Fruit fly (Drosophila melanogaster) whole organism, embryonic: ENCODE data around the gene CG46304.

ENCODE experiments used
- Asciz ChIP-seq: fragments of 200-800 bp; sonication (Bioruptor generic); optimal IDR thresholded peaks from 2 replicates; lab custom pipeline; 2017; ENCODE audit warnings: missing biosample characterization, mild to moderate bottlenecking, missing genetic modification characterization, missing genetic modification reagents
- CG11093 ChIP-seq: fragments of 200-800 bp; sonication (Bioruptor generic); IDR thresholded peaks from 3 replicates; pipeline ENCODE4 v1.3.6; 2022; ENCODE audit warnings: missing biosample characterization, missing genetic modification characterization
- CG12155 ChIP-seq: fragments of 200-800 bp; sonication (Bioruptor generic); optimal IDR thresholded peaks from 3 replicates; lab custom pipeline; 2016; ENCODE audit warnings: missing biosample characterization, missing genetic modification characterization
- CG1233 ChIP-seq: fragments of 200-800 bp; sonication (Bioruptor generic); optimal IDR thresholded peaks from 4 replicates; lab custom pipeline; 2018; ENCODE audit warnings: missing biosample characterization, mild to moderate bottlenecking, missing genetic modification characterization
- CG12744 ChIP-seq: fragments of 200-800 bp; sonication (Bioruptor generic); optimal IDR thresholded peaks from 2 replicates; lab custom pipeline; 2016; ENCODE audit warnings: missing biosample characterization, missing genetic modification characterization
- CG13123 ChIP-seq: fragments of 200-800 bp; sonication (Bioruptor generic); optimal IDR thresholded peaks from 2 replicates; lab custom pipeline; 2016; ENCODE audit warnings: missing biosample characterization, missing genetic modification characterization
- CG14050 ChIP-seq: fragments of 200-800 bp; sonication (Bioruptor generic); IDR thresholded peaks from 3 replicates; pipeline ENCODE4 v1.3.6; 2022; ENCODE audit warnings: missing biosample characterization, missing genetic modification characterization
- CG14710 ChIP-seq: fragments of 200-800 bp; sonication (Bioruptor generic); optimal IDR thresholded peaks from 3 replicates; lab custom pipeline; 2019; ENCODE audit warnings: missing biosample characterization, mild to moderate bottlenecking, missing genetic modification characterization, moderate library complexity
- CG17612 ChIP-seq: fragments of 200-800 bp; sonication (Bioruptor generic); IDR thresholded peaks from 2 replicates; pipeline ENCODE4 v1.3.6; 2022; ENCODE audit warnings: missing biosample characterization, missing genetic modification characterization
- CG17802 ChIP-seq: fragments of 200-800 bp; sonication (Bioruptor generic); optimal IDR thresholded peaks from 2 replicates; lab custom pipeline; 2018; ENCODE audit warnings: missing biosample characterization, mild to moderate bottlenecking, missing genetic modification characterization, moderate library complexity
- CG17829 ChIP-seq: fragments of 200-800 bp; optimal IDR thresholded peaks from 2 replicates; lab custom pipeline; 2019; ENCODE audit warnings: missing biosample characterization, mild to moderate bottlenecking, missing genetic modification characterization, moderate library complexity
- CG34376 ChIP-seq: fragments of 200-800 bp; sonication (Bioruptor generic); optimal IDR thresholded peaks from 2 replicates; lab custom pipeline; 2018; ENCODE audit warnings: missing biosample characterization, mild to moderate bottlenecking, missing genetic modification characterization
- CG4820 ChIP-seq: fragments of 200-800 bp; sonication (Bioruptor generic); optimal IDR thresholded peaks from 3 replicates; lab custom pipeline; 2016; ENCODE audit warnings: missing biosample characterization, missing genetic modification characterization
- CG5953 ChIP-seq: fragments of 200-800 bp; sonication (Bioruptor generic); IDR thresholded peaks from 2 replicates; pipeline ENCODE4 v1.3.6; 2022; ENCODE audit warnings: missing biosample characterization, missing genetic modification characterization
- CG7271 ChIP-seq: fragments of 200-800 bp; sonication (Bioruptor generic); optimal IDR thresholded peaks from 2 replicates; lab custom pipeline; 2018; ENCODE audit warnings: missing biosample characterization, mild to moderate bottlenecking, missing genetic modification characterization, moderate library complexity
- CG7745 ChIP-seq: fragments of 200-800 bp; sonication (Bioruptor generic); optimal IDR thresholded peaks from 2 replicates; lab custom pipeline; 2018; ENCODE audit warnings: missing biosample characterization, mild to moderate bottlenecking, missing genetic modification characterization, moderate library complexity
- CG9817 ChIP-seq: fragments of 200-800 bp; sonication (Bioruptor generic); optimal IDR thresholded peaks from 2 replicates; lab custom pipeline; 2018; ENCODE audit warnings: missing biosample characterization, mild to moderate bottlenecking, missing genetic modification characterization, moderate library complexity
- Camta ChIP-seq: fragments of 200-800 bp; sonication (Bioruptor generic); optimal IDR thresholded peaks from 2 replicates; lab custom pipeline; 2016; ENCODE audit warnings: missing biosample characterization, missing genetic modification characterization
- D19A ChIP-seq: fragments of 200-800 bp; optimal IDR thresholded peaks from 3 replicates; lab custom pipeline; 2019; ENCODE audit warnings: missing biosample characterization, mild to moderate bottlenecking, missing genetic modification characterization, moderate library complexity
- Dp ChIP-seq: fragments of 200-800 bp; sonication (Bioruptor generic); optimal IDR thresholded peaks from 2 replicates; lab custom pipeline; 2018; ENCODE audit warnings: missing biosample characterization, mild to moderate bottlenecking, missing genetic modification characterization, moderate library complexity
- ERR ChIP-seq: fragments of 200-800 bp; sonication (Bioruptor generic); optimal IDR thresholded peaks from 2 replicates; lab custom pipeline; 2016; ENCODE audit warnings: missing biosample characterization, missing genetic modification characterization
- Ets65A ChIP-seq: fragments of 200-800 bp; sonication (Bioruptor generic); peaks from one replicate; lab custom pipeline; 2016; ENCODE audit warnings: missing biosample characterization, missing genetic modification characterization
- HHEX ChIP-seq: fragments of 200-800 bp; sonication (Bioruptor generic); optimal IDR thresholded peaks from 3 replicates; lab custom pipeline; 2017; ENCODE audit warnings: missing biosample characterization, mild to moderate bottlenecking, missing genetic modification characterization, missing genetic modification reagents
- Pdp1 ChIP-seq, 2 experiments: fragments of 200-800 bp; sonication (Bioruptor generic); optimal IDR thresholded peaks; 3 replicates each; lab custom pipeline; 2016; ENCODE audit warnings: missing biosample characterization in 2 of 2, missing genetic modification characterization in 2 of 2, mild to moderate bottlenecking in 1 of 2, moderate library complexity in 1 of 2
- Side ChIP-seq: fragments of 200-800 bp; sonication (Bioruptor generic); optimal IDR thresholded peaks from 2 replicates; lab custom pipeline; 2016; ENCODE audit warnings: missing biosample characterization, missing genetic modification characterization
- Sox100B ChIP-seq: fragments of 200-800 bp; sonication (Bioruptor generic); optimal IDR thresholded peaks from 3 replicates; lab custom pipeline; 2018; ENCODE audit warnings: missing biosample characterization, mild to moderate bottlenecking, missing genetic modification characterization
- Stat92E ChIP-seq, 3 experiments: fragments of >200 bp in 2 of 3; fragments of 200-800 bp in 1 of 3; sonication (Bioruptor generic) in 1 of 3; optimal IDR thresholded peaks; 2 replicates each; lab custom pipeline; 2017 to 2019; ENCODE audit warnings: missing biosample characterization in 3 of 3, missing genetic modification characterization in 3 of 3, mild to moderate bottlenecking in 1 of 3, moderate library complexity in 1 of 3
- Trl ChIP-seq, 3 experiments: fragments of >200 bp in 2 of 3; fragments of 200-800 bp in 1 of 3; sonication (Bioruptor generic) in 1 of 3; optimal IDR thresholded peaks; 2 replicates in 1 of 3; 3 replicates in 2 of 3; lab custom pipeline; 2016 to 2017; ENCODE audit warnings: missing biosample characterization in 1 of 3, missing genetic modification characterization in 1 of 3
- Usf ChIP-seq: fragments of 200-800 bp; sonication (Bioruptor generic); optimal IDR thresholded peaks from 2 replicates; lab custom pipeline; 2017; ENCODE audit warnings: missing genotype, missing biosample characterization, missing genetic modification characterization
- Xrp1 ChIP-seq: fragments of 200-800 bp; sonication (Bioruptor generic); IDR thresholded peaks from 2 replicates; pipeline ENCODE4 v1.3.6; 2022; ENCODE audit warnings: missing biosample characterization, missing genetic modification characterization
- ase ChIP-seq: fragments of 200-800 bp; sonication (Bioruptor generic); IDR thresholded peaks from 3 replicates; pipeline ENCODE4 v1.3.6; 2022; ENCODE audit warnings: missing biosample characterization, missing genetic modification characterization
- cad ChIP-seq: fragments of >200 bp; optimal IDR thresholded peaks from 2 replicates; lab custom pipeline; 2017; ENCODE audit warnings: missing biosample characterization, missing genetic modification characterization
- chif ChIP-seq, 2 experiments: fragments of 200-800 bp; sonication (Bioruptor generic); optimal IDR thresholded peaks; 3 replicates each; lab custom pipeline; 2016; ENCODE audit warnings: missing biosample characterization in 2 of 2, missing genetic modification characterization in 2 of 2
- disco-r ChIP-seq: fragments of 200-800 bp; sonication (Bioruptor generic); optimal IDR thresholded peaks from 2 replicates; lab custom pipeline; 2016; ENCODE audit warnings: missing biosample characterization, missing genetic modification characterization
- dpn ChIP-seq, 2 experiments: fragments of 200-800 bp; sonication (Bioruptor generic); optimal IDR thresholded peaks; 3 replicates each; lab custom pipeline; 2016; ENCODE audit warnings: missing biosample characterization in 2 of 2, missing genetic modification characterization in 2 of 2
- en ChIP-seq: fragments of 200-800 bp; sonication (Bioruptor generic); optimal IDR thresholded peaks from 2 replicates; lab custom pipeline; 2016; ENCODE audit warnings: missing biosample characterization, missing genetic modification characterization
- esg ChIP-seq: fragments of 200-800 bp; sonication (Bioruptor generic); conservative IDR thresholded peaks from 2 replicates; pipeline ENCODE4 v1.3.6; 2022; ENCODE audit warnings: missing biosample characterization, missing genetic modification characterization
- eve ChIP-seq, 2 experiments: fragments of >200 bp; optimal IDR thresholded peaks; 2 replicates each; lab custom pipeline; 2017; ENCODE audit warnings: missing biosample characterization in 2 of 2, missing genetic modification characterization in 2 of 2
- ewg ChIP-seq: fragments of 200-800 bp; sonication (Bioruptor generic); optimal IDR thresholded peaks from 3 replicates; lab custom pipeline; 2017; ENCODE audit warnings: mild to moderate bottlenecking, missing biosample characterization, missing genetic modification reagents, missing genetic modification characterization
- fd64A ChIP-seq: fragments of 200-800 bp; sonication (Bioruptor generic); optimal IDR thresholded peaks from 3 replicates; lab custom pipeline; 2018; ENCODE audit warnings: missing biosample characterization, mild to moderate bottlenecking, missing genetic modification characterization
- gcm ChIP-seq: fragments of 200-800 bp; sonication (Bioruptor generic); optimal IDR thresholded peaks from 2 replicates; lab custom pipeline; 2019; ENCODE audit warnings: missing biosample characterization, mild to moderate bottlenecking, missing genetic modification characterization, moderate library complexity
- lola ChIP-seq, 3 experiments: fragments of >200 bp in 2 of 3; fragments of 200-800 bp in 1 of 3; sonication (Bioruptor generic) in 1 of 3; optimal IDR thresholded peaks; 2 replicates each; lab custom pipeline; 2017 to 2019; ENCODE audit warnings: missing biosample characterization in 3 of 3, missing genetic modification characterization in 3 of 3, mild to moderate bottlenecking in 1 of 3, moderate library complexity in 1 of 3
- mam ChIP-seq: fragments of 200-800 bp; sonication (Bioruptor generic); optimal IDR thresholded peaks from 3 replicates; lab custom pipeline; 2016; ENCODE audit warnings: missing biosample characterization, missing genetic modification characterization
- nmo ChIP-seq: fragments of 200-800 bp; sonication (Bioruptor generic); optimal IDR thresholded peaks from 2 replicates; lab custom pipeline; 2018; ENCODE audit warnings: missing biosample characterization, mild to moderate bottlenecking, missing genetic modification characterization, moderate library complexity
- pita ChIP-seq: fragments of 200-800 bp; sonication (Bioruptor generic); optimal IDR thresholded peaks from 2 replicates; lab custom pipeline; 2017; ENCODE audit warnings: missing biosample characterization, mild to moderate bottlenecking, missing genetic modification characterization
- psq ChIP-seq: fragments of 200-800 bp; sonication (Bioruptor generic); optimal IDR thresholded peaks from 2 replicates; lab custom pipeline; 2017; ENCODE audit warnings: missing biosample characterization, missing genetic modification characterization
- scrt ChIP-seq: fragments of 200-800 bp; sonication (Bioruptor generic); optimal IDR thresholded peaks from 2 replicates; lab custom pipeline; 2018; ENCODE audit warnings: missing biosample characterization, mild to moderate bottlenecking, missing genetic modification characterization, moderate library complexity
- vnd ChIP-seq: fragments of 200-800 bp; sonication (Bioruptor generic); IDR thresholded peaks from 3 replicates; pipeline ENCODE4 v1.3.6; 2022; ENCODE audit warnings: missing biosample characterization, missing genetic modification characterization; ENCODE audit not compliant: partially characterized antibody
- zen ChIP-seq: fragments of 200-800 bp; sonication (Bioruptor generic); optimal IDR thresholded peaks from 3 replicates; lab custom pipeline; 2018; ENCODE audit warnings: missing biosample characterization, mild to moderate bottlenecking, missing genetic modification characterization, moderate library complexity

Gene CG46304

dm6 chr2L:18899254-18899653 lies 46.9 kb upstream of the CG46304 start (continued):
- peak; percentile 65 for TF ChIP-seq Camta (GFP tag; lab: Kevin White, UChicago)
- TF ChIP-seq Usf = peak; percentile 34
- peak; percentile 28 for TF ChIP-seq ERR (GFP tag; lab: Kevin White, UChicago)
- no peak for TF ChIP-seq scrt
- TF ChIP-seq CG12744 = no peak
- peak; percentile 81 for TF ChIP-seq CG14710 (tag; lab: Kevin White, UChicago)
- peak; percentile 85 for TF ChIP-seq Xrp1 (GFP tag; lab: Robert Waterston, UW)
- TF ChIP-seq en (GFP tag; lab: Kevin White, UChicago) = peak; percentile 32
- 0 out of 2 replicates have a peak, but pooled peaks have one; percentile 29 for TF ChIP-seq CG5953 (GFP tag; lab: Robert Waterston, UW)
- no peak for TF ChIP-seq CG34376
- no peak for TF ChIP-seq Trl (optimal IDR thresholded peaks at IDR 0.05; lab: Kevin White, UChicago)
- peak; percentile 50 for TF ChIP-seq Trl (GFP tag; optimal IDR thresholded peaks at IDR 0.05; lab: Kevin White, UChicago)
- no peak for TF ChIP-seq Dp (GFP tag; lab: Kevin White, UChicago)
- TF ChIP-seq esg = peak; percentile 41
- peak; percentile 95 for TF ChIP-seq Ets65A
- TF ChIP-seq pita = no peak
- TF ChIP-seq Asciz (GFP tag; lab: Kevin White, UChicago) = peak; percentile 49
- TF ChIP-seq CG17612 (GFP tag; lab: Robert Waterston, UW) = no peak
- TF ChIP-seq cad = no peak
- TF ChIP-seq CG17802 (tag; lab: Kevin White, UChicago) = peak; percentile 55
- peak; percentile 53 for TF ChIP-seq CG7271 (tag; lab: Kevin White, UChicago)
- no peak for TF ChIP-seq psq (GFP tag; lab: Kevin White, UChicago)
- peak; percentile 72 for TF ChIP-seq CG4820 (GFP tag; lab: Kevin White, UChicago)
- TF ChIP-seq CG12155 (GFP tag; lab: Kevin White, UChicago) = peak; percentile 45
- peak; percentile 71 for TF ChIP-seq Side
- TF ChIP-seq Stat92E (GFP tag; optimal IDR thresholded peaks at IDR 0.05; lab: Kevin White, UChicago) = peak in 1 of 3 experiments; percentile 42
- TF ChIP-seq D19A (tag; lab: Kevin White, UChicago) = peak; percentile 50
- TF ChIP-seq gcm (GFP tag; lab: Kevin White, UChicago) = peak; percentile 62
- TF ChIP-seq zen = peak; percentile 72
- TF ChIP-seq lola (GFP tag; optimal IDR thresholded peaks at IDR 0.05; lab: Kevin White, UChicago) = peak in 1 of 3 experiments; percentile 84
- no peak for TF ChIP-seq CG14050
- TF ChIP-seq Pdp1 (GFP tag; optimal IDR thresholded peaks at IDR 0.05; lab: Kevin White, UChicago) = peak; percentile 53 to 61
- peak; percentile 31 for TF ChIP-seq HHEX (GFP tag; lab: Kevin White, UChicago)
- peak; percentile 84 for TF ChIP-seq nmo (GFP tag; lab: Kevin White, UChicago)
- TF ChIP-seq CG11093 (GFP tag; lab: Robert Waterston, UW) = 0 out of 3 replicates have a peak, but pooled peaks have one; percentile 45
- peak in 1 of 2 experiments; percentile 65 for TF ChIP-seq eve (GFP tag; optimal IDR thresholded peaks at IDR 0.05; lab: Kevin White, UChicago)
- peak; percentile 13 for TF ChIP-seq CG9817
- peak; percentile 43 to 53 for TF ChIP-seq dpn (GFP tag; optimal IDR thresholded peaks at IDR 0.05; lab: Kevin White, UChicago)
- TF ChIP-seq CG17829 (tag; lab: Kevin White, UChicago) = peak; percentile 82
- peak; percentile 41 for TF ChIP-seq Sox100B (GFP tag; lab: Kevin White, UChicago)
- TF ChIP-seq ewg (GFP tag; lab: Kevin White, UChicago) = peak; percentile 65
- no peak for TF ChIP-seq vnd (GFP tag; lab: Robert Waterston, UW)
- TF ChIP-seq chif (GFP tag; optimal IDR thresholded peaks at IDR 0.05; lab: Kevin White, UChicago) = peak; percentile 69 to 86
- TF ChIP-seq CG7745 (tag; lab: Kevin White, UChicago) = peak; percentile 0
- TF ChIP-seq disco-r (GFP tag; lab: Kevin White, UChicago) = no peak
- peak; percentile 25 for TF ChIP-seq mam
- peak; percentile 32 for TF ChIP-seq CG1233 (GFP tag; lab: Kevin White, UChicago)
- TF ChIP-seq fd64A (GFP tag; lab: Kevin White, UChicago) = peak; percentile 73
- peak; percentile 43 for TF ChIP-seq CG13123 (GFP tag; lab: Kevin White, UChicago)
- TF ChIP-seq ase (GFP tag; lab: Robert Waterston, UW) = peak; percentile 5; the same call in 1 of the 3 replicates
